Fruit fly (Drosophila melanogaster): ENCODE results near the gene PolE1.

The PolE1 gene

dm6 chr3R:23333334-23334035, 14.4 kb upstream of the PolE1 start (continued):
- TF ChIP-seq CG8388 (GFP tag; optimal IDR thresholded peaks at IDR 0.05) (peak; percentile 67), Sry-δ (GFP tag; optimal IDR thresholded peaks at IDR 0.05) (peak; percentile 9), CG31388 (GFP tag; optimal IDR thresholded peaks at IDR 0.05) (no peak), schlank (tag; optimal IDR thresholded peaks at IDR 0.05) (no peak), sqz (GFP tag; optimal IDR thresholded peaks at IDR 0.05) (peak; percentile 74), gcm2 (GFP tag; optimal IDR thresholded peaks at IDR 0.05) (no peak), bcd (GFP tag; optimal IDR thresholded peaks at IDR 0.05) (peak; percentile 56), ems (GFP tag; optimal IDR thresholded peaks at IDR 0.05) (no peak), chinmo (GFP tag; IDR thresholded peaks at IDR 0.05; ENCODE audit: partially characterized antibody) (0 out of 4 replicates have a peak, but pooled peaks have one; percentile 42), Doc2 (GFP tag; IDR thresholded peaks at IDR 0.05) (no peak), repo (GFP tag; optimal IDR thresholded peaks at IDR 0.05) (peak; percentile 26), CG15269 (tag; optimal IDR thresholded peaks at IDR 0.05) (peak; percentile 25), CG17328 (GFP tag; IDR thresholded peaks at IDR 0.05) (peak; percentile 47), CG31441 (GFP tag; IDR thresholded peaks at IDR 0.05) (peak; percentile 71), CG7928 (GFP tag; optimal IDR thresholded peaks at IDR 0.05) (no peak), Nf-YA (GFP tag; IDR thresholded peaks at IDR 0.05) (no peak), CG7745 (tag; optimal IDR thresholded peaks at IDR 0.05) (no peak), nau (GFP tag; optimal IDR thresholded peaks at IDR 0.05) (no peak), Nf-YC (tag; optimal IDR thresholded peaks at IDR 0.05) (no peak), CrebB (tag; optimal IDR thresholded peaks at IDR 0.05) (peak; percentile 1), Optix (GFP tag; IDR thresholded peaks at IDR 0.05) (no peak), Gug (GFP tag; IDR thresholded peaks at IDR 0.05) (no peak), mirr (GFP tag; optimal IDR thresholded peaks at IDR 0.05) (no peak), CG3163 (GFP tag; optimal IDR thresholded peaks at IDR 0.05) (peak; percentile 41), Hmx (GFP tag; optimal IDR thresholded peaks at IDR 0.05) (no peak), CG15514 (GFP tag; optimal IDR thresholded peaks at IDR 0.05) (no peak), wdn (GFP tag; IDR thresholded peaks at IDR 0.05) (no peak), CG16863 (GFP tag; optimal IDR thresholded peaks at IDR 0.05) (no peak), CG10959 (GFP tag; IDR thresholded peaks at IDR 0.05) (no peak), yki (optimal IDR thresholded peaks at IDR 0.05) (no peak), scrt (GFP tag; optimal IDR thresholded peaks at IDR 0.05) (peak; percentile 28), Tbp (GFP tag; optimal IDR thresholded peaks at IDR 0.05) (no peak), CG2129 (GFP tag; IDR thresholded peaks at IDR 0.05; ENCODE audit: partially characterized antibody) (no peak), CG12236 (GFP tag; optimal IDR thresholded peaks at IDR 0.05) (no peak), CG2120 (GFP tag; optimal IDR thresholded peaks at IDR 0.05) (peak; percentile 30), CG12769 (tag; optimal IDR thresholded peaks at IDR 0.05) (peak; percentile 51), CG10565 (GFP tag; optimal IDR thresholded peaks at IDR 0.05) (no peak), CG14050 (GFP tag; IDR thresholded peaks at IDR 0.05) (no peak), trem (tag; optimal IDR thresholded peaks at IDR 0.05) (peak; percentile 58), CG10209 (GFP tag; optimal IDR thresholded peaks at IDR 0.05) (peak; percentile 60), CG34376 (GFP tag; optimal IDR thresholded peaks at IDR 0.05) (no peak), slp2 (GFP tag; optimal IDR thresholded peaks at IDR 0.05) (peak; percentile 48), pfk (GFP tag; optimal IDR thresholded peaks at IDR 0.05) (no peak), CG6683 (GFP tag; optimal IDR thresholded peaks at IDR 0.05) (no peak), tap (tag; optimal IDR thresholded peaks at IDR 0.05) (peak; percentile 54), Hmr (GFP tag; optimal IDR thresholded peaks at IDR 0.05) (peak; percentile 9), Gsc (GFP tag; IDR thresholded peaks at IDR 0.05) (no peak), Xrp1 (GFP tag; IDR thresholded peaks at IDR 0.05) (peak; percentile 69), CG12104 (GFP tag; optimal IDR thresholded peaks at IDR 0.05) (no peak), Hey (tag; optimal IDR thresholded peaks at IDR 0.05) (no peak), pum (GFP tag; optimal IDR thresholded peaks at IDR 0.05) (peak; percentile 34)
